Worm (Caenorhabditis elegans) whole organism, L3 larva: ENCODE measurements around the gene let-4.

ENCODE experiments used
- egl-27 ChIP-seq: sonication (generic microtip); optimal IDR thresholded peaks from 4 replicates; lab custom pipeline; 2017; ENCODE audit warnings: missing biosample characterization, missing genetic modification reagents, missing genetic modification characterization
- nhr-12 ChIP-seq: fragments of 150-350 bp; optimal IDR thresholded peaks from 2 replicates; lab custom pipeline; 2014; ENCODE audit warnings: missing biosample characterization, missing genetic modification characterization
- nhr-237 ChIP-seq: fragments of 150-350 bp; optimal IDR thresholded peaks from 2 replicates; lab custom pipeline; 2014; ENCODE audit warnings: missing biosample characterization, missing genetic modification characterization
- tbx-2 ChIP-seq: sonication (generic microtip); optimal IDR thresholded peaks from 2 replicates; lab custom pipeline; 2016; ENCODE audit warnings: mild to moderate bottlenecking, missing genetic modification characterization, missing compliant biosample characterization

- no peak for TF ChIP-seq tbx-2 (tag; lab: Kevin White, UChicago)
- TF ChIP-seq nhr-12 (tag; lab: Kevin White, UChicago): no peak
- TF ChIP-seq egl-27: no peak
- no peak for TF ChIP-seq nhr-237 (tag; lab: Kevin White, UChicago)
Observed at ce11 chrX:14599245-14599644, 21.5 kb downstream of the let-4 start, which contains the start of gene C44H4.6.
